Worm (Caenorhabditis elegans) whole organism, early embryonic: Measurements from ENCODE around the gene F49H6.12.

Experiments used
- B0310.2 ChIP-seq: sonication (generic microtip); optimal IDR thresholded peaks from 2 replicates; lab custom pipeline; 2016; ENCODE audit warnings: mild to moderate bottlenecking, missing genetic modification characterization, missing compliant biosample characterization
- F13C5.2 ChIP-seq: sonication (generic microtip); optimal IDR thresholded peaks from 2 replicates; lab custom pipeline; 2017; ENCODE audit warnings: mild to moderate bottlenecking, missing genetic modification characterization, inconsistent platforms, missing compliant biosample characterization
- aly-1 ChIP-seq: sonication (generic microtip); optimal IDR thresholded peaks from 2 replicates; lab custom pipeline; 2016; ENCODE audit warnings: missing genetic modification characterization, missing compliant biosample characterization
- ama-1 ChIP-seq: fragments of 150-350 bp; optimal IDR thresholded peaks from 2 replicates; lab custom pipeline; 2014
- ceh-13 ChIP-seq: fragments of 200-800 bp; sonication (Bioruptor generic); optimal IDR thresholded peaks from 2 replicates; lab custom pipeline; 2018; ENCODE audit warnings: mild to moderate bottlenecking, missing genetic modification characterization, missing compliant biosample characterization
- ceh-36 ChIP-seq: sonication (generic microtip); optimal IDR thresholded peaks from 2 replicates; lab custom pipeline; 2016; ENCODE audit warnings: missing genetic modification characterization, inconsistent platforms, missing compliant biosample characterization
- ets-7 ChIP-seq: sonication (generic microtip); optimal IDR thresholded peaks from 2 replicates; lab custom pipeline; 2016; ENCODE audit warnings: missing genotype, missing genetic modification characterization, missing compliant biosample characterization
- flt-1 ChIP-seq: fragments of 200-800 bp; sonication (Bioruptor generic); IDR thresholded peaks from 2 replicates; pipeline ENCODE4 v1.3.6; 2022; ENCODE audit warnings: missing genetic modification characterization, missing compliant biosample characterization
- hmbx-1 ChIP-seq: sonication (generic microtip); optimal IDR thresholded peaks from 2 replicates; lab custom pipeline; 2016; ENCODE audit warnings: mild to moderate bottlenecking, missing genetic modification characterization, missing compliant biosample characterization
- hmg-4 ChIP-seq: fragments of 200-800 bp; sonication (Bioruptor generic); optimal IDR thresholded peaks from 2 replicates; lab custom pipeline; 2018; ENCODE audit warnings: mild to moderate bottlenecking, missing genetic modification characterization, missing compliant biosample characterization
- hnd-1 ChIP-seq: sonication (generic microtip); optimal IDR thresholded peaks from 2 replicates; lab custom pipeline; 2016; ENCODE audit warnings: missing genetic modification characterization, missing compliant biosample characterization
- pes-1 ChIP-seq: fragments of 200-800 bp; sonication (Bioruptor generic); IDR thresholded peaks from 2 replicates; pipeline ENCODE4 v1.3.6; 2022; ENCODE audit warnings: missing genetic modification reagents, missing genetic modification characterization, missing compliant biosample characterization
- scrt-1 ChIP-seq: fragments of 200-800 bp; sonication (Bioruptor generic); IDR thresholded peaks from 2 replicates; pipeline ENCODE4 v1.3.6; 2022; ENCODE audit warnings: missing genetic modification characterization, missing compliant biosample characterization
- sea-1 ChIP-seq: fragments of 200-800 bp; sonication (Bioruptor generic); conservative IDR thresholded peaks from 2 replicates; pipeline ENCODE4 v1.3.6; 2022; ENCODE audit warnings: missing genetic modification characterization, missing compliant biosample characterization
- tbx-11 ChIP-seq: fragments of 200-800 bp; sonication (Bioruptor generic); IDR thresholded peaks from 2 replicates; pipeline ENCODE4 v1.3.6; 2022; ENCODE audit warnings: missing genetic modification characterization, missing compliant biosample characterization
- tbx-37 ChIP-seq: fragments of 200-800 bp; sonication (Bioruptor generic); conservative IDR thresholded peaks from 2 replicates; pipeline ENCODE4 v1.3.6; 2022; ENCODE audit warnings: missing genetic modification reagents, missing genetic modification characterization, missing compliant biosample characterization
- tra-4 ChIP-seq: sonication (generic microtip); optimal IDR thresholded peaks from 2 replicates; lab custom pipeline; 2017; ENCODE audit warnings: missing genetic modification characterization, missing compliant biosample characterization

F49H6.12 gene

DNA sequence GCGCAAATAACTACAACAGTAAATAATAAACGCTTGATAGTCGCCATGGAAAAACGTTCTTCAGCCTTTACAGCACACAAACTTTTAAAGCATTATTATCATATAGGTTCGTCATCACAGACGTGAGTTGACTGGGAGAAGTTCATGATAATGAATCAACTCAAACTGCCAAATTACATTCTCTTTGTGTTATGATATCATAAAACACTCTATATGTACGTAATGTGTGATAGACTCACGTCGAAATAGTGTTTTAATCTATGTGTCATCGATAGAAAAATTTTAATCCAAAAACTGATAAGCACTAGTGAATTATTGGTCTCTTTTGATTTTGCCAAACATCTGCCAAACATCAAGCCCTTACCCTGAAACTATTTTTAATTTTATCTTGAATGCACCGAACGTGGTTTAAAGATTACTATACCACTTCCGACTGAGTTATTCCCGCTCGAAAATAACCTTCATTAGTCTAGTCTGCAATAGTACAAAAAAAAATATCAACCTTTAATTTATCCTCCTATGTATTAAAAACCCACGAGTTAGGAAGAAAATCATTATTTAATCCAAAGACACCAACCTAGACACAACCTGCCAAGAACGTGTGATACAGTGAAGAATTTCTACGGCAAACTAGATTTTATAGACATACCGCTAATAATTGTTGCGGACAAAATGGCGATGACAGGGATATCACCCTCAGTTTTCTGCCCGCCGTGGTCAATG lies 11.8 kb downstream of the F49H6.12 start, which contains the start of the genes clc-12 and clec-240:
TSS of gene clc-12 (minus strand) at position 47 of the 723 bp plus-strand sequence.
TSS of gene clec-240 (plus strand) at position 673 of the 723 bp plus-strand sequence.
- TF ChIP-seq B0310.2 (tag; lab: Kevin White, UChicago): no peak
- no peak for TF ChIP-seq ceh-36 (tag; lab: Kevin White, UChicago)

DNA sequence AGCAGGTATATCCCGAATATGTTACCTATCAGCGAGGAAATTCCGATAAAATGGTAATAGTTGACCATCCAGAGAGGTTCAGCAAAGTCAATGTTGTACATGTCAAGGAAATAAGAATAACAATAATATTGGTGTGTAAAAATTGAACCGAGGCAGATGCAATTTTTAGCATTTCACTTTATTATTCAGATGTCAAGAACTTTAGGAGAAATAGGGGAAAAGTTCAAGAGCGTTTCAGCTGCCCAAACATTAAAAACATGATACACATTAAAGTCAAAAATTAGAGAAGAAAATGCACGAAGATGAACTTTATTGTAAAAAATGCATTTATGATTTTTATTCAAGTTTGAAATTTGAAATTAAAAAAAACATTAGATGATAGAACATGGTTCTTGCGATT lies 13.0 kb downstream of the F49H6.12 start, which contains the start of gene sri-69:
TSS of gene sri-69 (minus strand) at position 101 of the 400 bp plus-strand sequence.
- no peak for TF ChIP-seq ets-7 (tag; lab: Kevin White, UChicago)
- TF ChIP-seq aly-1: no peak
- TF ChIP-seq ceh-36 (tag; lab: Kevin White, UChicago): no peak
- no peak for TF ChIP-seq scrt-1 (GFP tag; lab: Robert Waterston, UW)
- no peak for TF ChIP-seq tra-4 (tag; lab: Kevin White, UChicago)
- TF ChIP-seq hmg-4: no peak
- no peak for TF ChIP-seq sea-1 (GFP tag; lab: Robert Waterston, UW)
- TF ChIP-seq ceh-13 (GFP tag; lab: Kevin White, UChicago): no peak
- no peak for TF ChIP-seq hnd-1
- TF ChIP-seq tbx-37: no peak
- no peak for TF ChIP-seq tbx-11 (GFP tag; lab: Robert Waterston, UW)
- no peak for TF ChIP-seq flt-1 (GFP tag; lab: Robert Waterston, UW)
- no peak for TF ChIP-seq ama-1 (lab: Kevin White, UChicago)
- no peak for TF ChIP-seq pes-1 (GFP tag; lab: Robert Waterston, UW)
- TF ChIP-seq hmbx-1 (tag; lab: Kevin White, UChicago): no peak
- TF ChIP-seq B0310.2 (tag; lab: Kevin White, UChicago): no peak
- no peak for TF ChIP-seq F13C5.2 (tag; lab: Kevin White, UChicago)

DNA sequence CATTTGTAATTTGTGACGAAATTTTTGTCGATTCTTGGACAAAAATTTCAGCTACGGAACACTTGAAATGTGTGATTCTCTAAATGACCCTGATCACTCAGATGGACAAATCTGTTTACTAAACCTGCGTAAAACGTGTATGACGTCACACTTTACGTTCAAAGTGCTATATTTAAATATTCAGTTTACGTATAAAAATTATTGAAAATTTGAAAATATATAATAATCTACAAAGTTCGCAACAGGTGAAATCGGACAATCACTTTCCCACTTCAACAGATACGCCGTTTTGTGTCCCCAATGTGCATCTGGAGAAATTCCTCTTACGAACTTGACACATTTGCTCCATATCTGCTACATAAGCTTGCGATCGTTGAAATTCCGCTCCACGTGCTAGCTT lies 16.1 kb downstream of the F49H6.12 start, which contains the start of gene srh-131:
TSS of gene srh-131 (plus strand) at position 301 of the 400 bp plus-strand sequence.
- TF ChIP-seq F13C5.2 (tag; lab: Kevin White, UChicago) (no peak), tra-4 (tag; lab: Kevin White, UChicago) (no peak), hnd-1 (no peak), tbx-37 (no peak)

DNA sequence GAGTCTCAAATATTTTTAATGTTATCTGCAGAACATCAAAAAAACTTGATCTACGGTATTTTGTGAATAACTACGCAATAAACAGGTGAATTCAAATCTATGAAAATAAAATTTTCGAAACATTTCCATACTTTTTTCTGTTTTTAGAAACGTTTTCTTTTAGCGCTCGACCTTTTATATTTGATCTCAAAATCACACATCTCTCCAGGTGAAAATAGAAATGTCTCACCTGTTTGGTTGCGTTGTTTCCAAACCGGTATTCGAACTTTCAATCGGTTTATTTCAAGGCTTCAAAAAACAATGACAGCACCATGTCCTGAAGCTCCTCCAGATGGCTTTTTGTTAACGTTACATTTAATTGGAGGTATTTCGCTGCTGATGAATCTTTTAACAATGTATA lies 20.1 kb downstream of the F49H6.12 start, which contains the start of gene sri-9:
TSS of gene sri-9 (plus strand) at position 301 of the 400 bp plus-strand sequence.
- TF ChIP-seq flt-1 (GFP tag; lab: Robert Waterston, UW): no peak
- no peak for TF ChIP-seq ets-7 (tag; lab: Kevin White, UChicago)
- no peak for TF ChIP-seq sea-1 (GFP tag; lab: Robert Waterston, UW)
- no peak for TF ChIP-seq ama-1 (lab: Kevin White, UChicago)
- TF ChIP-seq pes-1 (GFP tag; lab: Robert Waterston, UW): no peak
- no peak for TF ChIP-seq tbx-37
- no peak for TF ChIP-seq hmg-4
- TF ChIP-seq ceh-36 (tag; lab: Kevin White, UChicago): no peak
- no peak for TF ChIP-seq F13C5.2 (tag; lab: Kevin White, UChicago)
- no peak for TF ChIP-seq hnd-1

DNA sequence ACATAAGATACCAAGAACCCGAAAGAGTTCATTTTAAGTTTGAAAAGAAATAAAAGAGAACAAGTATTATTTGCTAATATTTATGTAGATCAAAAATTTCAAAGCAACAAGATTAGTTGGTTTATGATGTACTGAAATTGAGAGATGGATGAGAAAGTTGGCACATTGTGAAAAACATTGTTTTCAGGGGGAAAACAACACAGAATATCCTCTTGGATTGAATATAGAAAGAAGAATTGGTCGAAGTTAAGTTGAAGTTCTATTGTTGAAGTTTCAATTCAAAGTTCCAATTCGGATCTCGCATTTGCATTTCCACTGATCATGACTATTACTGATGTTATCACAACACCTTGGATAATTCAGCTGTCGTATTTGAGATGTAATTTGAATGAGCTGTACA lies 20.6 kb downstream of the F49H6.12 start:
- TF ChIP-seq aly-1 (no peak), ceh-36 (tag; lab: Kevin White, UChicago) (no peak), B0310.2 (tag; lab: Kevin White, UChicago) (no peak), ets-7 (tag; lab: Kevin White, UChicago) (no peak), sea-1 (GFP tag; lab: Robert Waterston, UW) (no peak), ama-1 (lab: Kevin White, UChicago) (no peak)

DNA sequence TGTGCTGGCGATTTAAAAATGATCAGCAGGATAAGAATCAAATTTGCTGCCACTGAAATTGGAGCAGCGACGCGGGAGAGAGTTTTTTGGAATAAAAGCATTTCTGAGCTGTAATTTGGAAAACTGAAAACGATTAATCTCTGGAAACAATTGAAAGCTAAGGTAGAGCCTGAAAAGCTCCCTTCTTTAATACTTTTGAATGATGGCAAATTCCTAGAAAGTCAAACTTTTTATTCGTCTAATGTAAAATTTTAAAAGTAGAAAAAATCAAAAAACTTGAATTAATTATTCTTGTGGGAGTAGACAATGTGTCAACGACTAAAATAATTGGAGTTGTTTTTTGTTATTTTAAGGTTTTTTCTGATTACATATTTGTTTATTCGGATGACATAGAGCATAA lies 21.1 kb downstream of the F49H6.12 start, which contains the start of gene str-217:
TSS of gene str-217 (minus strand) at position 101 of the 400 bp plus-strand sequence.
- TF ChIP-seq ceh-13 (GFP tag; lab: Kevin White, UChicago) (no peak), sea-1 (GFP tag; lab: Robert Waterston, UW) (no peak), F13C5.2 (tag; lab: Kevin White, UChicago) (no peak), tra-4 (tag; lab: Kevin White, UChicago) (no peak), B0310.2 (tag; lab: Kevin White, UChicago) (no peak), tbx-37 (no peak), ets-7 (tag; lab: Kevin White, UChicago) (no peak), aly-1 (no peak), hnd-1 (no peak), tbx-11 (GFP tag; lab: Robert Waterston, UW) (no peak), flt-1 (GFP tag; lab: Robert Waterston, UW) (no peak), hmbx-1 (tag; lab: Kevin White, UChicago) (no peak), pes-1 (GFP tag; lab: Robert Waterston, UW) (no peak), hmg-4 (no peak), ama-1 (lab: Kevin White, UChicago) (no peak), scrt-1 (GFP tag; lab: Robert Waterston, UW) (no peak), ceh-36 (tag; lab: Kevin White, UChicago) (no peak)

DNA sequence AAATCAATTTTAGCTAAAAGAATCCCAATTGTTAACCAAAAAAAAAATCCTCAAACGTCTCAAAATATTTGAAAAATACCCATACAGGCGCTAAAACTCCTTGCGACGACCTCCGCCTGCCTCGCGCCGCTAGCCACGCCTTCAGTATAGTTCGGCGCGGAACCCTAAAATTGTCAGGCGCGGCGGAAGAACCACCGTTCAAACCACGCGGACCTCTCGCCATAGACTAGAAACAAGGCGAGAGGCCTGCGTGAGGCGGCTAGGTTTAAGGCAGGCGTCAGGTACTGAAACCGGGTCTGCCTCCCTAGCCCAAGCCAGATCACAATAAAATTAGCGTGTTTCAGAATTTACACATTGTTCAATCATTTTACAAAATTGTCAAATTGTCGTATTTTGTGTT lies 28.9 kb downstream of the F49H6.12 start:
- no peak for TF ChIP-seq ceh-13 (GFP tag; lab: Kevin White, UChicago)
- TF ChIP-seq hmg-4: no peak
- no peak for TF ChIP-seq ets-7 (tag; lab: Kevin White, UChicago)
- no peak for TF ChIP-seq B0310.2 (tag; lab: Kevin White, UChicago)
- TF ChIP-seq scrt-1 (GFP tag; lab: Robert Waterston, UW): no peak
- no peak for TF ChIP-seq tbx-11 (GFP tag; lab: Robert Waterston, UW)
- TF ChIP-seq pes-1 (GFP tag; lab: Robert Waterston, UW): no peak
- no peak for TF ChIP-seq sea-1 (GFP tag; lab: Robert Waterston, UW)
- no peak for TF ChIP-seq hnd-1
- no peak for TF ChIP-seq F13C5.2 (tag; lab: Kevin White, UChicago)
- TF ChIP-seq ama-1 (lab: Kevin White, UChicago): no peak
- TF ChIP-seq aly-1: no peak
- no peak for TF ChIP-seq tbx-37
- no peak for TF ChIP-seq hmbx-1 (tag; lab: Kevin White, UChicago)
